Fruit fly (Drosophila melanogaster): ENCODE results near the gene Cht7.
A peak's percentile ranks its signal among the peaks of the same experiment; 100 is the strongest.

The Cht7 gene

DNA sequence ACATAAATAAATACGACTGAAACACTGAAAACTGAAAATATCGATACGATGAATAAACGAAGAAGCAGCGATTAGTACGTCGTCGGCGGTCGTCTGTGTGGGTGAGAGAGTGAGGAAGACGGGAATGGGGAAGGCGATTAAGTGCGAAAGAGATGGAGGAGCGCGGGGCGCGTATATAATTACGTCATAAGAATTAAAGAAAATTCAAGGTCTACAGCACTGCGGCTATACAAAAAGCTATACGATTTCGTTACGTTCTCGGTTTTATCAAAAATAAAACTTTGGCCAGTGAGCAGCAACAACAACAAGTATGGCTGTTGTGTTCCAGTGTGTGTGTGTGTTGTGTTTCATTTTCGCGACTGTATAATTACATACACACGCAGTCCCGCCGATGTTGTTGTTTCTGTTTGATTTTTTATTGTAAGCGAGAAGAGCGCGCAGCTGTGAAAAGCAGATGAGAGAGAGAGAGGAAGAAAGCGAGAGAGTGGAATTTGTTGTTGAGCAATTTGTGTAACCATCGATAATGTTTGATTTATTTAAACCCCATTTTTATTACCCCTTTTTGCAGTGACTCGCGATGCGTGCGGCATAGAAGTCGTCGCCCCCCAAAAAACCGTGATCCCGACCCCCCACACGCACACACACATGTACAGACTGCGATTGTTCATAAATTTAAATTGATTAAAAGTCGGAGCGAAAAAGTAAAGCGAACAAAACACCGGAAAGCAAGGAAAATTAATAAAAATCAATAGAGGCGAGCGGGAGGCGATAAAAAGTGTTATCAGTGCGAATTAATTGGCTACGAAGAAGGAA lies 42.5 kb upstream of the Cht7 start (continued):
- TF ChIP-seq lola (GFP tag; optimal IDR thresholded peaks at IDR 0.05), result no peak
- no peak for TF ChIP-seq NfI (GFP tag; optimal IDR thresholded peaks at IDR 0.05)
- TF ChIP-seq NC2β (GFP tag; optimal IDR thresholded peaks at IDR 0.05), result no peak
- TF ChIP-seq PHDP (tag; optimal IDR thresholded peaks at IDR 0.05), result no peak
- TF ChIP-seq exex (tag; optimal IDR thresholded peaks at IDR 0.05), result peak; percentile 85
- TF ChIP-seq NFAT (GFP tag; IDR thresholded peaks at IDR 0.05), result no peak
- TF ChIP-seq CG6813 (GFP tag; optimal IDR thresholded peaks at IDR 0.05), result peak; percentile 18
- TF ChIP-seq zen2 (GFP tag; IDR thresholded peaks at IDR 0.05; ENCODE audit: partially characterized antibody), result no peak; the same call in 2 of the 3 replicates
- TF ChIP-seq trem (tag; optimal IDR thresholded peaks at IDR 0.05), result no peak
- TF ChIP-seq salm (tag; optimal IDR thresholded peaks at IDR 0.05), result no peak
- no peak for TF ChIP-seq dati (GFP tag; IDR thresholded peaks at IDR 0.05)
- no peak for TF ChIP-seq unpg (GFP tag; optimal IDR thresholded peaks at IDR 0.05)
- TF ChIP-seq CG3407 (GFP tag; optimal IDR thresholded peaks at IDR 0.05), result no peak
- TF ChIP-seq CG34422 (GFP tag; IDR thresholded peaks at IDR 0.05), result peak; percentile 73; the same call in 2 of the 3 replicates
- TF ChIP-seq bbx (GFP tag; IDR thresholded peaks at IDR 0.05; ENCODE audit: partially characterized antibody), result peak; percentile 24; the same call in 1 of the 2 replicates
- TF ChIP-seq caup (GFP tag; optimal IDR thresholded peaks at IDR 0.05; ENCODE audit: severe bottlenecking), result peak; percentile 8
- TF ChIP-seq chinmo (GFP tag; IDR thresholded peaks at IDR 0.05; ENCODE audit: partially characterized antibody), result peak; percentile 69; the same call in 2 of the 4 replicates
- TF ChIP-seq CG13296 (GFP tag; optimal IDR thresholded peaks at IDR 0.05), result peak; percentile 51

DNA sequence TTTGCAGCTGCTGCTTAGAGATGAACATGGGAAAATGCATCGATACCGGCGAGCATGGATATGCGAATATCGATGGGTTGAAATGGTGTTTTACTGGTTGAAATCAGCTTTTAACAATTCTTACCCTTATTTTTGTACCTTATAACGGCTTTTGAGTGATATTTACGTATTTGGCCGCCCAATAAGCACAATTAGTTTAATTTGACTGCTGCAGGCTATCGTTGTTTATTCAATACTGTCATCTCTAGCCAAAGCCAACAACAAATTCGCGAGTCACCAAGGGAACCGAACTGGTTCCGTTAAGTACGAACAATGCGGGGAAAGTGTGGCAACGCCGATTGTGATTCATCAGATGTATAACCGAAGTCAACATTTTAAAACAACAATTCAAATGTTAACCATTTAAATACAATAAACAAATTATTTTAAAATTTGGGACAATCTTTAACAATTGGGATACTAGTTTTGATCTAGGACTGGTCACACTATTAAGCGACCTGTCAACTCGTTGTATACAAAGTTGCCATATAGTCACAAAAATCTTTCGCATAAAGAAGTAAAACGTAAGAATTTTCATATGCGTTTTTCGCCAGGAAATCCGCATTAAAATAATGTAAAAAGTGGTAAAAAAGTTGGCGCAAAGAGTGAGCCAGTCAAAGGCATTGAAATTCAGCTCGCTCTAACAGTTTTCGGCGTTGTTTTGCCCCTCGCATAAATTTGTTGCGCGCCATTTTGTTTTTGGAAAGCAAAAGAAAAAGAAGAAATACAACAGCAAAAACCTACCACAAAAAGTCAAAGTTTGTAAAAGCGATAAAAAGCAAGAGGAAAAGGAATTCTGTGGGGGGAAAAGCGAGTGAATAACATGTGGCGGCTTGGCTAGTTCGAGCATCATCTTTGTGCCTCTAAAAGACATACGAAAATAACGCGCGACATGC lies 41.6 kb upstream of the Cht7 start, which contains the start of the genes Usp5 and BtbVII:
Usp5 (minus strand) TSS at position 234 of the 935 bp plus-strand sequence.
BtbVII (plus strand) TSS at position 522 of the 935 bp plus-strand sequence.
- TF ChIP-seq CG7556 (GFP tag; optimal IDR thresholded peaks at IDR 0.05), result no peak
- no peak for TF ChIP-seq dimm (GFP tag; IDR thresholded peaks at IDR 0.05)
- TF ChIP-seq CG34422 (GFP tag; IDR thresholded peaks at IDR 0.05), result peak; percentile 86; the same call in 1 of the 3 replicates
- peak; percentile 99 for TF ChIP-seq CG13287 (GFP tag; IDR thresholded peaks at IDR 0.05; ENCODE audit: partially characterized antibody)
- TF ChIP-seq CG6765 (GFP tag; optimal IDR thresholded peaks at IDR 0.05), result peak; percentile 27
- TF ChIP-seq Dek (tag; optimal IDR thresholded peaks at IDR 0.05), result peak; percentile 46
- no peak for TF ChIP-seq C15 (GFP tag; IDR thresholded peaks at IDR 0.05)
- peak; percentile 80 for TF ChIP-seq CG7963 (GFP tag; IDR thresholded peaks at IDR 0.05; ENCODE audit: partially characterized antibody)
- peak; percentile 20 for TF ChIP-seq CG4282 (GFP tag; optimal IDR thresholded peaks at IDR 0.05)
- no peak for TF ChIP-seq CG11723 (GFP tag; optimal IDR thresholded peaks at IDR 0.05)
- TF ChIP-seq pros (GFP tag; optimal IDR thresholded peaks at IDR 0.05), result no peak
- TF ChIP-seq yki (optimal IDR thresholded peaks at IDR 0.05), result no peak
- TF ChIP-seq br (optimal IDR thresholded peaks at IDR 0.05), result no peak
- TF ChIP-seq CG15269 (tag; optimal IDR thresholded peaks at IDR 0.05), result peak; percentile 39
- TF ChIP-seq CG12219 (GFP tag; optimal IDR thresholded peaks at IDR 0.05), result peak; percentile 44
- TF ChIP-seq p53 (GFP tag; optimal IDR thresholded peaks at IDR 0.05), result no peak
- TF ChIP-seq insv (GFP tag; optimal IDR thresholded peaks at IDR 0.05), result peak in 1 of 2 experiments; percentile 11
- TF ChIP-seq croc (GFP tag; conservative IDR thresholded peaks at IDR 0.05), result 0 out of 3 replicates have a peak, but pooled peaks have one; percentile 39
- peak; percentile 62 for TF ChIP-seq Drgx (GFP tag; IDR thresholded peaks at IDR 0.05)
- peak; percentile 57 for TF ChIP-seq Bteb2 (GFP tag; optimal IDR thresholded peaks at IDR 0.05)
- TF ChIP-seq zen2 (GFP tag; IDR thresholded peaks at IDR 0.05; ENCODE audit: partially characterized antibody), result peak; percentile 97
- TF ChIP-seq H2.0 (GFP tag; IDR thresholded peaks at IDR 0.05), result peak; percentile 47; the same call in 1 of the 2 replicates
- TF ChIP-seq E2f2 (GFP tag; IDR thresholded peaks at IDR 0.05), result peak; percentile 49; the same call in 1 of the 2 replicates
- no peak for TF ChIP-seq CG7745 (tag; optimal IDR thresholded peaks at IDR 0.05)
- TF ChIP-seq CG12071 (GFP tag; optimal IDR thresholded peaks at IDR 0.05), result no peak
- peak; percentile 64 for TF ChIP-seq CG14441 (GFP tag; IDR thresholded peaks at IDR 0.05)
- peak; percentile 73 for TF ChIP-seq HLH54F (GFP tag; optimal IDR thresholded peaks at IDR 0.05)
- TF ChIP-seq CG10147 (GFP tag; optimal IDR thresholded peaks at IDR 0.05), result peak; percentile 50
- peak; percentile 87 for TF ChIP-seq chn (GFP tag; optimal IDR thresholded peaks at IDR 0.05)

All from whole organism, embryonic.